Worm (Caenorhabditis elegans): ENCODE results near the gene F22E5.21.
"Not testable (repeated sequence)": the region's sequence is repeated elsewhere in the genome, so short reads cannot be mapped to it uniquely, and the experiment has no call there.

The F22E5.21 gene

ce11 chrII:2649015-2649414, 11.8 kb upstream of the F22E5.21 start:
- TF ChIP-seq nhr-23 (tag; optimal IDR thresholded peaks at IDR 0.05) (no peak), zag-1 (tag; optimal IDR thresholded peaks at IDR 0.05) (no peak), nhr-237 (tag; optimal IDR thresholded peaks at IDR 0.05) (no peak), pha-4 (tag; optimal IDR thresholded peaks at IDR 0.05) (peak; percentile 43), hmg-11 (tag; optimal IDR thresholded peaks at IDR 0.05) (peak; percentile 34), nfya-1 (tag; optimal IDR thresholded peaks at IDR 0.05; ENCODE audit: insufficient read depth) (peak; percentile 51), snpc-4 (tag; optimal IDR thresholded peaks at IDR 0.05) (peak; percentile 7), nhr-28 (tag; optimal IDR thresholded peaks at IDR 0.05) (no peak)

ce11 chrII:2646756-2647155, 9.5 kb upstream of the F22E5.21 start, which contains the start of gene F22E5.12:
F22E5.12 (minus strand) TSS chrII:2646856.
- TF ChIP-seq ceh-82, nhr-12, ztf-4 (tag; optimal IDR thresholded peaks at IDR 0.05): not testable (repeated sequence)

- TF ChIP-seq nhr-67 (tag; optimal IDR thresholded peaks at IDR 0.05) (no peak), fkh-2 (tag; optimal IDR thresholded peaks at IDR 0.05) (no peak), ztf-4 (tag; optimal IDR thresholded peaks at IDR 0.05) (no peak), zag-1 (tag; optimal IDR thresholded peaks at IDR 0.05) (no peak), R02D3.7 (tag; optimal IDR thresholded peaks at IDR 0.05) (no peak), snpc-4 (tag; optimal IDR thresholded peaks at IDR 0.05) (no peak), nhr-28 (tag; optimal IDR thresholded peaks at IDR 0.05) (no peak), lin-15B (tag; optimal IDR thresholded peaks at IDR 0.05) (no peak), fkh-10 (GFP tag; optimal IDR thresholded peaks at IDR 0.05) (no peak), sea-2 (GFP tag; optimal IDR thresholded peaks at IDR 0.05) (no peak), nhr-77 (tag; optimal IDR thresholded peaks at IDR 0.05) (no peak), ceh-16 (tag; optimal IDR thresholded peaks at IDR 0.05) (no peak), unc-39 (tag; optimal IDR thresholded peaks at IDR 0.05) (no peak), nhr-12 (tag; optimal IDR thresholded peaks at IDR 0.05) (no peak), egl-27 (tag; optimal IDR thresholded peaks at IDR 0.05) (no peak), eor-1 (tag; optimal IDR thresholded peaks at IDR 0.05) (no peak)
These were observed 7.2 kb upstream of the F22E5.21 start, which contains the start of gene F22E5.11 for ce11 chrII:2644498-2644897. F22E5.11 (minus strand) TSS chrII:2644598.

ce11 chrII:2641777-2642176, 4.5 kb upstream of the F22E5.21 start, which contains the start of gene F22E5.7:
F22E5.7 (plus strand) TSS chrII:2642077.
- no peak for TF ChIP-seq mdl-1 (tag; optimal IDR thresholded peaks at IDR 0.05)
- TF ChIP-seq elt-3 (tag; optimal IDR thresholded peaks at IDR 0.05): no peak
- TF ChIP-seq aly-2 (tag; optimal IDR thresholded peaks at IDR 0.05): no peak
- no peak for TF ChIP-seq lsy-12 (tag; optimal IDR thresholded peaks at IDR 0.05)
- no peak for TF ChIP-seq R02D3.7 (tag; optimal IDR thresholded peaks at IDR 0.05)
- no peak for TF ChIP-seq unc-39 (tag; optimal IDR thresholded peaks at IDR 0.05)
- no peak for TF ChIP-seq elt-1 (tag; optimal IDR thresholded peaks at IDR 0.05)
- no peak for TF ChIP-seq mml-1 (tag; optimal IDR thresholded peaks at IDR 0.05)

ce11 chrII:2640982-2641381, 3.7 kb upstream of the F22E5.21 start, which contains the start of gene F22E5.23:
F22E5.23 (plus strand) TSS chrII:2641282.
- TF ChIP-seq eor-1 (tag; optimal IDR thresholded peaks at IDR 0.05) (no peak), pha-4 (tag; optimal IDR thresholded peaks at IDR 0.05) (no peak), ZK546.5 (tag; optimal IDR thresholded peaks at IDR 0.05) (no peak), nhr-23 (tag; optimal IDR thresholded peaks at IDR 0.05) (no peak), nhr-12 (tag; optimal IDR thresholded peaks at IDR 0.05) (no peak), ama-1 (optimal IDR thresholded peaks at IDR 0.05) (no peak), pqm-1 (tag; optimal IDR thresholded peaks at IDR 0.05) (no peak), tbx-2 (tag; optimal IDR thresholded peaks at IDR 0.05) (no peak), nhr-43 (tag; optimal IDR thresholded peaks at IDR 0.05; ENCODE audit: poor library complexity, severe bottlenecking) (no peak), elt-1 (tag; optimal IDR thresholded peaks at IDR 0.05) (no peak), ceh-82 (tag; optimal IDR thresholded peaks at IDR 0.05) (no peak), elt-3 (tag; optimal IDR thresholded peaks at IDR 0.05) (no peak), egl-5 (tag; optimal IDR thresholded peaks at IDR 0.05) (no peak), nhr-76 (tag; optimal IDR thresholded peaks at IDR 0.05) (no peak), nfya-1 (tag; optimal IDR thresholded peaks at IDR 0.05; ENCODE audit: insufficient read depth) (no peak), nhr-28 (tag; optimal IDR thresholded peaks at IDR 0.05) (no peak), ztf-11 (tag; optimal IDR thresholded peaks at IDR 0.05) (no peak), skn-1 (tag; optimal IDR thresholded peaks at IDR 0.05) (no peak), lsy-12 (tag; optimal IDR thresholded peaks at IDR 0.05) (no peak)

Data from whole organism, L3 larva.